Worm (Caenorhabditis elegans): ENCODE results near the gene lin-2.

The lin-2 gene

DNA sequence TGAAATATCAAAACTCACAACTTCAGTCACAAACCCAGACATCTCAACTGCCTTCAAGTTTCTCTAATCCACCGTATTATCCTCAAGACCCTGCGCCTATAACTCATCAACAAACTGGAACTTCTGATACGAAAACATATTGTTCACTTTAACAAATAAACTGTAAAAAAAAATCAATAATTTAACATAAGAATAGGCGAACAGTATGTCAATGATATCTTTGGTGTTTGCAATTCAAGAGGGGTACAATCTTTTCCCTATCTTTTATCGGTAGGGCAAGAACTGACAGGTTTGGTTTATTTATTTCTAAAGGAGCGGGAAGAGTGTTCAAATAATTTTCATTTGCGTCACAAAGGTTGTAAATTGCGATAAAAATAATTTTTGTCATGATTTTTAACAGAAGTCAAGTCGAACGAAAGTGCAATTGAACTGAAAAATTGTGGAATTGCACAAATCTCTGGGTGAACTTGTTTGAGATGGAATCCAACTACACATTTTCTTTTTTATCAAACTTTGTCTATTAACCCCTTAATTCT, 50.8 kb downstream of the lin-2 start (continued):
- TF ChIP-seq fkh-10 (GFP tag; optimal IDR thresholded peaks at IDR 0.05) (no peak), hlh-15 (tag; optimal IDR thresholded peaks at IDR 0.05) (no peak), pros-1 (tag; optimal IDR thresholded peaks at IDR 0.05) (no peak), ceh-19 (GFP tag; optimal IDR thresholded peaks at IDR 0.05) (no peak), tbx-2 (tag; optimal IDR thresholded peaks at IDR 0.05) (peak; percentile 71), hlh-30 (tag; optimal IDR thresholded peaks at IDR 0.05; ENCODE audit: insufficient read depth) (no peak), K02D7.2 (tag; optimal IDR thresholded peaks at IDR 0.05) (no peak), ztf-16 (tag; optimal IDR thresholded peaks at IDR 0.05) (no peak), ceh-18 (tag; optimal IDR thresholded peaks at IDR 0.05) (peak; percentile 94), tbx-7 (tag; optimal IDR thresholded peaks at IDR 0.05) (no peak), ceh-2 (tag; optimal IDR thresholded peaks at IDR 0.05) (no peak), sdc-2 (tag; optimal IDR thresholded peaks at IDR 0.05) (peak; percentile 99), nhr-11 (tag; optimal IDR thresholded peaks at IDR 0.05) (peak; percentile 73), F13H6.1 (tag; optimal IDR thresholded peaks at IDR 0.05) (no peak), unc-42 (tag; optimal IDR thresholded peaks at IDR 0.05) (peak; percentile 65), ceh-45 (GFP tag; IDR thresholded peaks at IDR 0.05) (no peak), ceh-30 (tag; optimal IDR thresholded peaks at IDR 0.05) (peak; percentile 1), hlh-8 (tag; optimal IDR thresholded peaks at IDR 0.05) (no peak), ceh-22 (tag; optimal IDR thresholded peaks at IDR 0.05) (no peak), K09A11.1 (tag; optimal IDR thresholded peaks at IDR 0.05; ENCODE audit: insufficient read depth) (peak; percentile 78), unc-3 (GFP tag; conservative IDR thresholded peaks at IDR 0.05) (peak; percentile 9; the same call in 1 of the 2 replicates), unc-3 (tag; optimal IDR thresholded peaks at IDR 0.05) (peak; percentile 55), Y22D7AL.16 (tag; optimal IDR thresholded peaks at IDR 0.05) (no peak), ceh-14 (tag; optimal IDR thresholded peaks at IDR 0.05) (peak; percentile 42), unc-86 (tag; optimal IDR thresholded peaks at IDR 0.05) (no peak), hlh-6 (tag; optimal IDR thresholded peaks at IDR 0.05) (no peak), C08G9.2 (tag; optimal IDR thresholded peaks at IDR 0.05) (no peak), elt-2 (tag; optimal IDR thresholded peaks at IDR 0.05) (peak; percentile 64), ttx-3 (tag; optimal IDR thresholded peaks at IDR 0.05) (no peak), ets-4 (tag; optimal IDR thresholded peaks at IDR 0.05) (peak; percentile 53), syd-9 (tag; optimal IDR thresholded peaks at IDR 0.05) (peak; percentile 51), pat-9 (tag; optimal IDR thresholded peaks at IDR 0.05) (no peak), gmeb-2 (tag; optimal IDR thresholded peaks at IDR 0.05) (no peak), ceh-48 (tag; optimal IDR thresholded peaks at IDR 0.05) (peak; percentile 38), dve-1 (tag; optimal IDR thresholded peaks at IDR 0.05) (peak; percentile 96), zip-5 (tag; optimal IDR thresholded peaks at IDR 0.05) (no peak), ceh-6 (GFP tag; optimal IDR thresholded peaks at IDR 0.05) (no peak), unc-55 (GFP tag; optimal IDR thresholded peaks at IDR 0.05) (no peak), che-1 (tag; optimal IDR thresholded peaks at IDR 0.05) (no peak), odd-2 (tag; optimal IDR thresholded peaks at IDR 0.05) (no peak), dmd-4 (tag; optimal IDR thresholded peaks at IDR 0.05; ENCODE audit: borderline replicate concordance) (no peak), pha-4 (tag; optimal IDR thresholded peaks at IDR 0.05) (no peak), ahr-1 (tag; optimal IDR thresholded peaks at IDR 0.05) (no peak), C38D4.7 (GFP tag; optimal IDR thresholded peaks at IDR 0.05) (no peak), eyg-1 (tag; optimal IDR thresholded peaks at IDR 0.05) (no peak), ama-1 (optimal IDR thresholded peaks at IDR 0.05) (no peak), elt-4 (tag; optimal IDR thresholded peaks at IDR 0.05) (no peak)
